Fruit fly (Drosophila melanogaster) whole organism, embryonic: ENCODE data around the gene CHOp24.
A peak's percentile ranks its signal among the peaks of the same experiment; 100 is the strongest.

ENCODE experiments used
- BEAF-32 ChIP-seq: fragments of 200-800 bp; sonication (Bioruptor generic); optimal IDR thresholded peaks from 3 replicates; lab custom pipeline; 2017; ENCODE audit warnings: missing biosample characterization, missing genetic modification characterization, mild to moderate bottlenecking, moderate library complexity, missing genetic modification reagents
- Bdp1 ChIP-seq: fragments of 200-800 bp; sonication (Bioruptor generic); optimal IDR thresholded peaks from 3 replicates; lab custom pipeline; 2016; ENCODE audit warnings: missing biosample characterization, missing genetic modification characterization
- Bteb2 ChIP-seq: fragments of 200-800 bp; sonication (Bioruptor generic); optimal IDR thresholded peaks from 2 replicates; lab custom pipeline; 2016; ENCODE audit warnings: missing biosample characterization, missing genetic modification characterization
- C15 ChIP-seq: fragments of 200-800 bp; sonication (Bioruptor generic); IDR thresholded peaks from 3 replicates; pipeline ENCODE4 v1.3.6; 2022; ENCODE audit warnings: missing biosample characterization, missing genetic modification characterization
- CG10462 ChIP-seq: fragments of 200-800 bp; sonication (Bioruptor generic); optimal IDR thresholded peaks from 2 replicates; lab custom pipeline; 2016; ENCODE audit warnings: missing biosample characterization, missing genetic modification characterization
- CG14710 ChIP-seq: fragments of 200-800 bp; sonication (Bioruptor generic); optimal IDR thresholded peaks from 3 replicates; lab custom pipeline; 2019; ENCODE audit warnings: missing biosample characterization, mild to moderate bottlenecking, missing genetic modification characterization, moderate library complexity
- CG15514 ChIP-seq: fragments of 200-800 bp; sonication (Bioruptor generic); optimal IDR thresholded peaks from 3 replicates; lab custom pipeline; 2017; ENCODE audit warnings: missing biosample characterization, missing genetic modification characterization, mild to moderate bottlenecking, moderate library complexity, missing genetic modification reagents
- CG17186 ChIP-seq: fragments of 200-800 bp; sonication (Bioruptor generic); optimal IDR thresholded peaks from 3 replicates; lab custom pipeline; 2017; ENCODE audit warnings: missing biosample characterization, missing genetic modification reagents, missing genetic modification characterization
- CG1832 ChIP-seq: fragments of 200-800 bp; sonication (Bioruptor generic); optimal IDR thresholded peaks from 2 replicates; lab custom pipeline; 2017; ENCODE audit warnings: missing biosample characterization, mild to moderate bottlenecking, missing genetic modification characterization, inconsistent platforms
- CG2116 ChIP-seq: fragments of 200-800 bp; sonication (Bioruptor generic); optimal IDR thresholded peaks from 3 replicates; lab custom pipeline; 2018; ENCODE audit warnings: missing biosample characterization, mild to moderate bottlenecking, missing genetic modification characterization
- CG2712 ChIP-seq: fragments of 200-800 bp; optimal IDR thresholded peaks from 3 replicates; lab custom pipeline; 2019; ENCODE audit warnings: missing biosample characterization, mild to moderate bottlenecking, missing genetic modification characterization, moderate library complexity
- CG4617 ChIP-seq: fragments of 200-800 bp; sonication (Bioruptor generic); optimal IDR thresholded peaks from 3 replicates; lab custom pipeline; 2016; ENCODE audit warnings: missing biosample characterization, missing genetic modification characterization, borderline replicate concordance
- CG5180 ChIP-seq: fragments of 200-800 bp; sonication (Bioruptor generic); optimal IDR thresholded peaks from 3 replicates; lab custom pipeline; 2017; ENCODE audit warnings: missing biosample characterization, missing genetic modification characterization, mild to moderate bottlenecking, moderate library complexity, missing genetic modification reagents
- CG7372 ChIP-seq: fragments of 200-800 bp; sonication (Bioruptor generic); IDR thresholded peaks from 2 replicates; pipeline ENCODE4 v1.3.6; 2022; ENCODE audit warnings: missing biosample characterization, missing genetic modification characterization
- CG8924 ChIP-seq: fragments of 200-800 bp; optimal IDR thresholded peaks from 3 replicates; lab custom pipeline; 2019; ENCODE audit warnings: missing biosample characterization, mild to moderate bottlenecking, missing genetic modification characterization, moderate library complexity
- CG9797 ChIP-seq: fragments of 200-800 bp; sonication (Bioruptor generic); optimal IDR thresholded peaks from 3 replicates; lab custom pipeline; 2018; ENCODE audit warnings: missing biosample characterization, mild to moderate bottlenecking, missing genetic modification characterization
- CHES-1-like ChIP-seq: fragments of 200-800 bp; sonication (Bioruptor generic); optimal IDR thresholded peaks from 2 replicates; lab custom pipeline; 2016; ENCODE audit warnings: missing biosample characterization, missing genetic modification characterization
- CTCF ChIP-seq: fragments of 200-800 bp; sonication (Bioruptor generic); optimal IDR thresholded peaks from 2 replicates; lab custom pipeline; 2017; ENCODE audit warnings: missing biosample characterization, mild to moderate bottlenecking, missing genetic modification characterization, moderate library complexity
- Dad ChIP-seq: fragments of 200-800 bp; sonication (Bioruptor generic); optimal IDR thresholded peaks from 3 replicates; lab custom pipeline; 2016; ENCODE audit warnings: missing biosample characterization, missing genetic modification characterization
- E2f1 ChIP-seq: fragments of 200-800 bp; sonication (Bioruptor generic); IDR thresholded peaks from 2 replicates; pipeline ENCODE4 v1.3.6; 2022; ENCODE audit warnings: missing biosample characterization, missing genetic modification characterization
- Ets97D ChIP-seq: fragments of 200-800 bp; sonication (Bioruptor generic); optimal IDR thresholded peaks from 3 replicates; lab custom pipeline; 2016; ENCODE audit warnings: missing biosample characterization, missing genetic modification characterization
- Fer2 ChIP-seq: fragments of 200-800 bp; sonication (Bioruptor generic); optimal IDR thresholded peaks from 2 replicates; lab custom pipeline; 2018; ENCODE audit warnings: missing biosample characterization, mild to moderate bottlenecking, missing genetic modification characterization, moderate library complexity
- Hmx ChIP-seq: fragments of 200-800 bp; sonication (Bioruptor generic); optimal IDR thresholded peaks from 2 replicates; lab custom pipeline; 2016; ENCODE audit warnings: missing biosample characterization, missing genetic modification characterization
- MBD-R2 ChIP-seq: fragments of 200-800 bp; sonication (Bioruptor generic); IDR thresholded peaks from 2 replicates; pipeline ENCODE4 v1.3.6; 2022; ENCODE audit warnings: missing biosample characterization, missing genetic modification characterization
- Med ChIP-seq: fragments of 200-800 bp; sonication (Bioruptor generic); peaks from one replicate; lab custom pipeline; 2016; ENCODE audit warnings: missing biosample characterization, missing genetic modification characterization, mild to moderate bottlenecking, inconsistent platforms, moderate library complexity
- Mes4 ChIP-seq: fragments of 200-800 bp; sonication (Bioruptor generic); optimal IDR thresholded peaks from 2 replicates; lab custom pipeline; 2016; ENCODE audit warnings: missing biosample characterization, missing genetic modification characterization
- Myb ChIP-seq: fragments of 200-800 bp; sonication (Bioruptor generic); optimal IDR thresholded peaks from 2 replicates; lab custom pipeline; 2016; ENCODE audit warnings: missing biosample characterization, missing genetic modification characterization
- Nf-YC ChIP-seq: fragments of 200-800 bp; optimal IDR thresholded peaks from 3 replicates; lab custom pipeline; 2019; ENCODE audit warnings: missing biosample characterization, mild to moderate bottlenecking, missing genetic modification characterization, moderate library complexity
- PHDP ChIP-seq: fragments of 200-800 bp; sonication (Bioruptor generic); optimal IDR thresholded peaks from 3 replicates; lab custom pipeline; 2018; ENCODE audit warnings: missing biosample characterization, mild to moderate bottlenecking, missing genetic modification characterization, moderate library complexity
- Pdp1 ChIP-seq, 2 experiments: fragments of 200-800 bp; sonication (Bioruptor generic); optimal IDR thresholded peaks; 3 replicates each; lab custom pipeline; 2016; ENCODE audit warnings: missing biosample characterization in 2 of 2, missing genetic modification characterization in 2 of 2, mild to moderate bottlenecking in 1 of 2, moderate library complexity in 1 of 2
- Ravus ChIP-seq: fragments of 200-800 bp; sonication (Bioruptor generic); IDR thresholded peaks from 2 replicates; pipeline ENCODE4 v1.3.6; 2022; ENCODE audit warnings: missing biosample characterization, missing genetic modification characterization
- ase ChIP-seq: fragments of 200-800 bp; sonication (Bioruptor generic); IDR thresholded peaks from 3 replicates; pipeline ENCODE4 v1.3.6; 2022; ENCODE audit warnings: missing biosample characterization, missing genetic modification characterization
- az2 ChIP-seq: fragments of 200-800 bp; sonication (Bioruptor generic); optimal IDR thresholded peaks from 3 replicates; lab custom pipeline; 2016; ENCODE audit warnings: missing biosample characterization, missing genetic modification characterization
- bcd ChIP-seq: fragments of 200-800 bp; sonication (Bioruptor generic); optimal IDR thresholded peaks from 2 replicates; lab custom pipeline; 2017; ENCODE audit warnings: missing biosample characterization, mild to moderate bottlenecking, missing genetic modification characterization
- bowl ChIP-seq: fragments of 200-800 bp; sonication (Bioruptor generic); IDR thresholded peaks from 2 replicates; pipeline ENCODE4 v1.3.6; 2022; ENCODE audit warnings: missing biosample characterization, missing genetic modification characterization
- btn ChIP-seq: fragments of 200-800 bp; sonication (Bioruptor generic); optimal IDR thresholded peaks from 2 replicates; lab custom pipeline; 2016; ENCODE audit warnings: missing biosample characterization, missing genetic modification characterization
- chif ChIP-seq, 2 experiments: fragments of 200-800 bp; sonication (Bioruptor generic); optimal IDR thresholded peaks; 3 replicates each; lab custom pipeline; 2016; ENCODE audit warnings: missing biosample characterization in 2 of 2, missing genetic modification characterization in 2 of 2
- cwo ChIP-seq: fragments of 200-800 bp; sonication (Bioruptor generic); optimal IDR thresholded peaks from 3 replicates; lab custom pipeline; 2017; ENCODE audit warnings: missing biosample characterization, missing genetic modification characterization, mild to moderate bottlenecking, moderate library complexity, missing genetic modification reagents
- dmrt99B ChIP-seq: fragments of 200-800 bp; sonication (Bioruptor generic); optimal IDR thresholded peaks from 2 replicates; lab custom pipeline; 2018; ENCODE audit warnings: missing biosample characterization, mild to moderate bottlenecking, missing genetic modification characterization, moderate library complexity
- hb ChIP-seq: fragments of 200-800 bp; sonication (Bioruptor generic); IDR thresholded peaks from 3 replicates; pipeline ENCODE4 v1.3.6; 2022; ENCODE audit warnings: missing biosample characterization, missing genetic modification characterization; ENCODE audit not compliant: partially characterized antibody
- kah ChIP-seq: fragments of 200-800 bp; sonication (Bioruptor generic); optimal IDR thresholded peaks from 2 replicates; lab custom pipeline; 2018; ENCODE audit warnings: missing biosample characterization, mild to moderate bottlenecking, missing genetic modification characterization
- kay ChIP-seq: fragments of 200-800 bp; sonication (Bioruptor generic); optimal IDR thresholded peaks from 2 replicates; lab custom pipeline; 2016; ENCODE audit warnings: missing biosample characterization, missing genetic modification characterization
- lab ChIP-seq: fragments of 200-800 bp; sonication (Bioruptor generic); optimal IDR thresholded peaks from 3 replicates; lab custom pipeline; 2017; ENCODE audit warnings: missing biosample characterization, missing genetic modification characterization, mild to moderate bottlenecking, moderate library complexity, missing genetic modification reagents
- mirr ChIP-seq: fragments of 200-800 bp; sonication (Bioruptor generic); optimal IDR thresholded peaks from 3 replicates; lab custom pipeline; 2018; ENCODE audit warnings: missing biosample characterization, mild to moderate bottlenecking, missing genetic modification characterization
- org-1 ChIP-seq: fragments of 200-800 bp; sonication (Bioruptor generic); optimal IDR thresholded peaks from 2 replicates; lab custom pipeline; 2017; ENCODE audit warnings: missing biosample characterization, missing genetic modification characterization
- pfk ChIP-seq: fragments of 200-800 bp; sonication (Bioruptor generic); optimal IDR thresholded peaks from 2 replicates; lab custom pipeline; 2018; ENCODE audit warnings: missing biosample characterization, mild to moderate bottlenecking, missing genetic modification characterization, moderate library complexity
- pnt ChIP-seq: fragments of 200-800 bp; sonication (Bioruptor generic); optimal IDR thresholded peaks from 3 replicates; lab custom pipeline; 2016; ENCODE audit warnings: missing biosample characterization, missing genetic modification characterization
- stwl ChIP-seq: fragments of 200-800 bp; sonication (Bioruptor generic); optimal IDR thresholded peaks from 3 replicates; lab custom pipeline; 2018; ENCODE audit warnings: missing biosample characterization, mild to moderate bottlenecking, missing genetic modification characterization, moderate library complexity
- sug ChIP-seq: fragments of 200-800 bp; optimal IDR thresholded peaks from 2 replicates; lab custom pipeline; 2019; ENCODE audit warnings: missing biosample characterization, mild to moderate bottlenecking, missing genetic modification characterization, moderate library complexity
- unc-4 ChIP-seq: fragments of 200-800 bp; sonication (Bioruptor generic); IDR thresholded peaks from 2 replicates; pipeline ENCODE4 v1.3.6; 2022; ENCODE audit warnings: missing biosample characterization, missing genetic modification characterization; ENCODE audit not compliant: partially characterized antibody
- vfl ChIP-seq: fragments of 200-800 bp; sonication (Bioruptor generic); optimal IDR thresholded peaks from 2 replicates; lab custom pipeline; 2016; ENCODE audit warnings: missing biosample characterization, missing genetic modification characterization
- zf30C ChIP-seq: fragments of 200-800 bp; sonication (Bioruptor generic); optimal IDR thresholded peaks from 3 replicates; lab custom pipeline; 2018; ENCODE audit warnings: missing biosample characterization, mild to moderate bottlenecking, missing genetic modification characterization
- zfh2 ChIP-seq: fragments of 200-800 bp; sonication (Bioruptor generic); optimal IDR thresholded peaks from 2 replicates; lab custom pipeline; 2016; ENCODE audit warnings: missing biosample characterization, missing genetic modification characterization

Gene CHOp24

DNA sequence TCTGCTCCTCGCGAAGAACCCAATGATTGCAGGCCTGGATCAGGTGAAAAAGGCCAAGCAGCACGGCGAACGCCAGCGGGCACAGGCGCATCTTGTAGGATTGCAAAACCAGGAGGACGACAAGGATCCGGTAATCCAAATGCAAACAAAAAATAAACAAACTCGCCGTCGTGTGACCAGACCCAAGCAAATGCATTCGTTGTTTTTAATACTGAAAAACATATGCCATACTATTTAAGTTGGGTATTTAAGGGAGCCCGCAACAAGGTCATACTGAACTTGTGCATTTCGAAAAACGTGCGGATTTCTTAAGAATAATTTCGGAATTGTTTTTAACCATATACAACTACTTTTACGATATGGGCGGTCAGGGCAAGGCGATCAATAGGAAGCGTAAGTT is 11.0 kb downstream of the CHOp24 start, which contains the start of the genes CG11436 and CG3527 (continued):
- no peak for TF ChIP-seq btn
- TF ChIP-seq Bteb2 (GFP tag; lab: Kevin White, UChicago) = no peak
- peak; percentile 31 for TF ChIP-seq CTCF (GFP tag; lab: Kevin White, UChicago)
- TF ChIP-seq kay (GFP tag; lab: Kevin White, UChicago) = no peak
- TF ChIP-seq Bdp1 (GFP tag; lab: Kevin White, UChicago) = no peak
- peak in 1 of 2 experiments; percentile 30 for TF ChIP-seq Pdp1 (GFP tag; optimal IDR thresholded peaks at IDR 0.05; lab: Kevin White, UChicago)
- TF ChIP-seq vfl (GFP tag; lab: Kevin White, UChicago) = no peak
- no peak for TF ChIP-seq Nf-YC (tag; lab: Kevin White, UChicago)
- TF ChIP-seq dmrt99B (tag; lab: Kevin White, UChicago) = no peak
- peak; percentile 75 for TF ChIP-seq CG9797 (GFP tag; lab: Kevin White, UChicago)
- peak; percentile 15 for TF ChIP-seq CG15514 (GFP tag; lab: Kevin White, UChicago)
- no peak for TF ChIP-seq az2
- peak; percentile 12 for TF ChIP-seq Ets97D (GFP tag; lab: Kevin White, UChicago)
- TF ChIP-seq lab = no peak
- no peak for TF ChIP-seq cwo (GFP tag; lab: Kevin White, UChicago)
- peak; percentile 45 for TF ChIP-seq Myb
- TF ChIP-seq mirr (GFP tag; lab: Kevin White, UChicago) = no peak
- TF ChIP-seq stwl (tag; lab: Kevin White, UChicago) = peak; percentile 44
- no peak for TF ChIP-seq CG17186
- TF ChIP-seq Mes4 (GFP tag; lab: Kevin White, UChicago) = no peak
- TF ChIP-seq sug (tag; lab: Kevin White, UChicago) = no peak
- TF ChIP-seq CG5180 (GFP tag; lab: Kevin White, UChicago) = no peak
- no peak for TF ChIP-seq CG8924 (tag; lab: Kevin White, UChicago)
- peak; percentile 20 for TF ChIP-seq BEAF-32
- no peak for TF ChIP-seq CG2116 (GFP tag; lab: Kevin White, UChicago)
- TF ChIP-seq CG4617 (GFP tag; lab: Kevin White, UChicago) = peak; percentile 67
- no peak for TF ChIP-seq E2f1 (GFP tag; lab: Robert Waterston, UW)
- TF ChIP-seq CHES-1-like (GFP tag; lab: Kevin White, UChicago) = no peak
- TF ChIP-seq org-1 (GFP tag; lab: Kevin White, UChicago) = no peak
- no peak for TF ChIP-seq unc-4 (GFP tag; lab: Robert Waterston, UW)
- TF ChIP-seq hb (GFP tag; lab: Robert Waterston, UW) = no peak
- peak; percentile 70 for TF ChIP-seq Med (GFP tag; lab: Kevin White, UChicago)
- TF ChIP-seq CG14710 = peak; percentile 5
- TF ChIP-seq pfk (GFP tag; lab: Kevin White, UChicago) = no peak
- no peak for TF ChIP-seq bcd (GFP tag; lab: Kevin White, UChicago)
- no peak for TF ChIP-seq Fer2 (tag; lab: Kevin White, UChicago)
- no peak for TF ChIP-seq Ravus (GFP tag; lab: Robert Waterston, UW)
- no peak for TF ChIP-seq kah
- TF ChIP-seq CG1832 = no peak
- TF ChIP-seq MBD-R2 (GFP tag; lab: Robert Waterston, UW) = peak; percentile 81

DNA sequence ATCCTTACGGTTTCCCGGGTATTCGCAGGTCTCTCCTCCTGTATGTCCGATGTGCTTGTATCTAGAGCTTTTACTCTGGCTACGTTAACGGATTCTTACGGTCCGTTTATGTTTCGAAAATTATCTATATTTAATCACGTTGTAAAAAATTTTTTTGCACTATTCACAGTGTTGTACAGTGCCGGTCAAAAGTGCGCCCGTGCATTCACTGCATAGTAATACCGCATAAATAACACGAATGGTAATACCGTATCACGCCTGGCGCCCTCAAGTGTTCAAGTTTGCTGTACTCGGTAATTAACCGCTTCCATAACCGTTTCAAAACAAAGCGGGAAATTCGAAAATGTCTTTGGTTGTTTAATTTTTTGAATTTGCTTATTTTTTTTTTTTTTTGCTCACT is 13.3 kb downstream of the CHOp24 start, which contains the start of gene CG11444:
Gene CG11444, minus strand, starts transcription at position 400 of the 400 bp plus-strand sequence.
- no peak for TF ChIP-seq CG10462 (GFP tag; lab: Kevin White, UChicago)
- TF ChIP-seq pnt (GFP tag; lab: Kevin White, UChicago) = peak; percentile 21
- TF ChIP-seq Dad (GFP tag; lab: Kevin White, UChicago) = peak; percentile 38
- no peak for TF ChIP-seq Hmx (GFP tag; lab: Kevin White, UChicago)
- TF ChIP-seq chif (GFP tag; optimal IDR thresholded peaks at IDR 0.05; lab: Kevin White, UChicago) = peak in 1 of 2 experiments; percentile 46
- TF ChIP-seq bowl (GFP tag; lab: Robert Waterston, UW) = no peak
- TF ChIP-seq C15 = no peak
- TF ChIP-seq PHDP (tag; lab: Kevin White, UChicago) = peak; percentile 33
- TF ChIP-seq ase = no peak
- peak; percentile 58 for TF ChIP-seq zfh2 (GFP tag; lab: Kevin White, UChicago)
- no peak for TF ChIP-seq zf30C (GFP tag; lab: Kevin White, UChicago)
- TF ChIP-seq CG17186 = peak; percentile 45
- TF ChIP-seq CG7372 (GFP tag; lab: Robert Waterston, UW) = no peak
- peak; percentile 41 for TF ChIP-seq CG2712 (tag; lab: Kevin White, UChicago)
